Worm (Caenorhabditis elegans) whole organism, mixed stage, embryonic: ENCODE data around the gene fipr-14.
A peak's percentile ranks its signal among the peaks of the same experiment; 100 is the strongest.

Experiments
- M03D4.4 ChIP-seq: sonication (generic microtip); optimal IDR thresholded peaks from 2 replicates; lab custom pipeline; 2017; ENCODE audit warnings: mild to moderate bottlenecking, missing genetic modification characterization, missing compliant biosample characterization
- bed-3 ChIP-seq: fragments of 200-800 bp; sonication (Bioruptor generic); optimal IDR thresholded peaks from 3 replicates; lab custom pipeline; 2018; ENCODE audit warnings: mild to moderate bottlenecking, missing genetic modification characterization, moderate library complexity, missing compliant biosample characterization
- blmp-1 ChIP-seq: fragments of 150-350 bp; optimal IDR thresholded peaks from 2 replicates; lab custom pipeline; 2014; ENCODE audit warnings: missing biosample characterization, missing genetic modification characterization
- ceh-39 ChIP-seq: fragments of 150-350 bp; optimal IDR thresholded peaks from 2 replicates; lab custom pipeline; 2014; ENCODE audit warnings: missing biosample characterization, missing genetic modification characterization
- ceh-43 ChIP-seq: fragments of 200-800 bp; sonication (Bioruptor generic); optimal IDR thresholded peaks from 2 replicates; lab custom pipeline; 2018; ENCODE audit warnings: mild to moderate bottlenecking, missing genetic modification characterization, moderate library complexity, missing compliant biosample characterization
- ces-1 ChIP-seq: fragments of 150-350 bp; optimal IDR thresholded peaks from 2 replicates; lab custom pipeline; 2014; ENCODE audit warnings: missing biosample characterization, missing genetic modification reagents, missing genetic modification characterization
- cnd-1 ChIP-seq: fragments of 200-800 bp; sonication (Bioruptor generic); optimal IDR thresholded peaks from 2 replicates; lab custom pipeline; 2018; ENCODE audit warnings: mild to moderate bottlenecking, missing genetic modification characterization, missing compliant biosample characterization
- drap-1 ChIP-seq: fragments of 200-800 bp; sonication (Bioruptor generic); optimal IDR thresholded peaks from 3 replicates; lab custom pipeline; 2018; ENCODE audit warnings: mild to moderate bottlenecking, missing genetic modification characterization, missing compliant biosample characterization
- elt-1 ChIP-seq: sonication (generic microtip); optimal IDR thresholded peaks from 2 replicates; lab custom pipeline; 2017; ENCODE audit warnings: missing genetic modification characterization, mild to moderate bottlenecking, missing compliant biosample characterization, antibody characterized with exemption, moderate library complexity, borderline replicate concordance; ENCODE audit not compliant: insufficient read depth
- elt-3 ChIP-seq: fragments of 150-350 bp; optimal IDR thresholded peaks from 2 replicates; lab custom pipeline; 2014; ENCODE audit warnings: missing biosample characterization, missing genetic modification characterization
- ham-2 ChIP-seq: fragments of 200-800 bp; sonication (Bioruptor generic); optimal IDR thresholded peaks from 2 replicates; lab custom pipeline; 2018; ENCODE audit warnings: mild to moderate bottlenecking, missing genetic modification characterization, missing compliant biosample characterization
- hlh-1 ChIP-seq: fragments of 150-350 bp; optimal IDR thresholded peaks from 2 replicates; lab custom pipeline; 2014; ENCODE audit warnings: missing biosample characterization, missing genetic modification reagents, missing genetic modification characterization
- lin-13 ChIP-seq: fragments of 150-350 bp; optimal IDR thresholded peaks from 2 replicates; lab custom pipeline; 2014; ENCODE audit warnings: missing biosample characterization, missing genetic modification characterization
- lin-32 ChIP-seq: fragments of 200-800 bp; sonication (Bioruptor generic); optimal IDR thresholded peaks from 2 replicates; lab custom pipeline; 2018; ENCODE audit warnings: mild to moderate bottlenecking, missing genetic modification characterization, missing compliant biosample characterization
- lsy-2 ChIP-seq: fragments of 150-350 bp; optimal IDR thresholded peaks from 2 replicates; lab custom pipeline; 2014; ENCODE audit warnings: missing biosample characterization, missing genetic modification characterization
- mab-5 ChIP-seq: fragments of 150-350 bp; optimal IDR thresholded peaks from 2 replicates; lab custom pipeline; 2014; ENCODE audit warnings: missing biosample characterization, missing genetic modification characterization
- mep-1 ChIP-seq: fragments of 150-350 bp; optimal IDR thresholded peaks from 2 replicates; lab custom pipeline; 2017; ENCODE audit warnings: missing biosample characterization, missing genetic modification reagents, missing genetic modification characterization, inconsistent platforms
- nhr-2 ChIP-seq: fragments of 150-350 bp; optimal IDR thresholded peaks from 2 replicates; lab custom pipeline; 2014; ENCODE audit warnings: missing biosample characterization, missing genetic modification characterization
- nhr-237 ChIP-seq: fragments of 150-350 bp; optimal IDR thresholded peaks from 2 replicates; lab custom pipeline; 2014; ENCODE audit warnings: missing biosample characterization, missing genetic modification characterization
- nhr-28 ChIP-seq: fragments of 150-350 bp; optimal IDR thresholded peaks from 2 replicates; lab custom pipeline; 2014; ENCODE audit warnings: missing biosample characterization, missing genetic modification characterization
- nhr-76 ChIP-seq: sonication (generic microtip); optimal IDR thresholded peaks from 2 replicates; lab custom pipeline; 2017; ENCODE audit warnings: missing biosample characterization, missing genetic modification characterization
- sem-2 ChIP-seq: fragments of 200-800 bp; sonication (Bioruptor generic); optimal IDR thresholded peaks from 2 replicates; lab custom pipeline; 2018; ENCODE audit warnings: mild to moderate bottlenecking, missing genetic modification characterization, missing compliant biosample characterization
- snpc-4 ChIP-seq: fragments of 150-350 bp; optimal IDR thresholded peaks from 2 replicates; lab custom pipeline; 2014; ENCODE audit warnings: missing biosample characterization, missing genetic modification characterization
- sptf-1 ChIP-seq: sonication (generic microtip); optimal IDR thresholded peaks from 2 replicates; lab custom pipeline; 2017; ENCODE audit warnings: mild to moderate bottlenecking, missing genetic modification characterization, moderate library complexity, missing compliant biosample characterization
- tbx-8 ChIP-seq: fragments of 200-800 bp; sonication (Bioruptor generic); optimal IDR thresholded peaks from 2 replicates; lab custom pipeline; 2018; ENCODE audit warnings: mild to moderate bottlenecking, missing genetic modification characterization, moderate library complexity, missing compliant biosample characterization
- unc-39 ChIP-seq: fragments of 150-350 bp; optimal IDR thresholded peaks from 2 replicates; lab custom pipeline; 2014; ENCODE audit warnings: missing biosample characterization, missing genetic modification characterization
- unc-62 ChIP-seq: fragments of 150-350 bp; optimal IDR thresholded peaks from 2 replicates; lab custom pipeline; 2014; ENCODE audit warnings: missing biosample characterization, missing genetic modification reagents, missing genetic modification characterization
- zip-8 ChIP-seq: fragments of 150-350 bp; optimal IDR thresholded peaks from 2 replicates; lab custom pipeline; 2014; ENCODE audit warnings: missing biosample characterization, missing genetic modification characterization
- ztf-11 ChIP-seq: fragments of 150-350 bp; optimal IDR thresholded peaks from 2 replicates; lab custom pipeline; 2014; ENCODE audit warnings: missing biosample characterization, missing genetic modification characterization

The fipr-14 gene

DNA sequence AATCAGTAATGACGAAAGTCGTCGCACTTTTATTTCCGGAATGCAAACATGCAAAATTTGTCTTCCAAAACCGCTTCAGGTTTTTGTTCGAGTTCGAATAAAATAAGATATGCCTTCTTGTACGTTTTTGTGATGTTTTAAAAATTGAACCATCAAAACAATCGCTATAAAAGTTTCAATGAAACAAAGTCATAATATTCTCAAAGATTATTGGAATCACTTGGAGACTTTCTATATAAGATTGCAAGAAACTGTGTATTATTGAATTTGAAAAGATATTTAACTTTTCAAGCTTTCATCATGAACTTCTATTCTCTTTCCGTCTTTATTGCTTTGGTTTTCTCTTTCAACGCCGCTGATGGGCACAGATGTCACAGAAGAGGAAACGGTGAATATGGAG, at the start of gene fipr-14:
TSS of gene fipr-14 (plus strand) at position 301 of the 400 bp plus-strand sequence.
- TF ChIP-seq cnd-1 (tag; lab: Kevin White, UChicago), result no peak
- no peak for TF ChIP-seq elt-1 (tag; lab: Kevin White, UChicago)
- TF ChIP-seq nhr-76 (tag; lab: Kevin White, UChicago), result no peak
- TF ChIP-seq elt-3 (tag; lab: Kevin White, UChicago), result no peak
- no peak for TF ChIP-seq ceh-39
- TF ChIP-seq ceh-43 (GFP tag; lab: Kevin White, UChicago), result no peak
- TF ChIP-seq zip-8, result no peak

DNA sequence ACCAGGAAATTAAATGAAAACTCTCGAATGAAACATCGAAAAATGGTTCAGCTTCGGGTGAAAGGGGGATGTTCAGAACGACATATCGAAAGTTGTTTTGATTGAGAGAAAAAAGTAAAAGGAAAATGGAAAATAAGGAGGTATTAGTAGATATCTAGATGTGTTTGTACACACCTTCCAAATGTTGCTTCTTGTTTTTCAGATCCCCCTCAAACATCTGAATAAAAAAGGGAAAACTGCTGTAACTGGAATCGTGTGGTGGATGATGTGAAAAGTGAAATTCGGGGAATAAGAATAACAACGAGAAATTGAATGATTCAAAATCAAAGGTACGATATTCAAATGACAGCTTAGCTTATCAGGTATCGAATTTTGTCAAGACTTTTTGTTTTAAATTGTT, 48.9 kb upstream of the fipr-14 start, which contains the start of gene npax-3:
TSS of gene npax-3 (minus strand) at position 101 of the 400 bp plus-strand sequence.
- no peak for TF ChIP-seq lin-32 (GFP tag; lab: Kevin White, UChicago)
- TF ChIP-seq blmp-1, result no peak
- TF ChIP-seq ztf-11, result no peak
- TF ChIP-seq elt-3 (tag; lab: Kevin White, UChicago), result no peak
- TF ChIP-seq nhr-2, result no peak
- TF ChIP-seq nhr-28 (tag; lab: Kevin White, UChicago), result no peak
- no peak for TF ChIP-seq drap-1 (GFP tag; lab: Kevin White, UChicago)
- TF ChIP-seq snpc-4 (tag; lab: Kevin White, UChicago), result no peak
- TF ChIP-seq mab-5 (tag; lab: Kevin White, UChicago), result no peak
- TF ChIP-seq nhr-76 (tag; lab: Kevin White, UChicago), result no peak
- no peak for TF ChIP-seq cnd-1 (tag; lab: Kevin White, UChicago)
- no peak for TF ChIP-seq sem-2
- TF ChIP-seq, all 35 proteins: peak for 0

DNA sequence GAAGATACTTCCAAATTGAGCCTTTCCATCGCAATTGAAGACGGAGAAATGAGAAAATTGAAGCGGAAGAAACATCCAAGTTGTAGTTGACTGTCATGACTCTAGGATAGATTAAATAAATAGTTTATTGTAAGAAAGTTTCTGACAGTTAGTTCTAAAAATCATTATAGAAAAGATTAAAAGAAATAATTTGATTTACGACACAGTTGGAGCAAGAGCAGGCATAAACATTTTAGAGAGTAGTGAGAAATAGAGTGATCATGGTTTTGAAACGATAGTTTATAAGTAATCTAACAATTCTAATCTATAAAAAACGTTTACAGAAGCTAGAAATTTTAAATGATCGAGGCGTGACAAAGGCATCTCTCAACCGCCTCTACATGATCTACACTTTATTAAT, 44.8 kb upstream of the fipr-14 start, which contains the start of gene best-15:
TSS of gene best-15 (minus strand) at position 101 of the 400 bp plus-strand sequence.
- TF ChIP-seq unc-62 (GFP tag; lab: Kevin White, UChicago) (no peak), sem-2 (no peak), nhr-76 (tag; lab: Kevin White, UChicago) (no peak), lin-13 (tag; lab: Kevin White, UChicago) (no peak), lin-32 (GFP tag; lab: Kevin White, UChicago) (no peak), zip-8 (no peak), cnd-1 (tag; lab: Kevin White, UChicago) (no peak), ceh-43 (GFP tag; lab: Kevin White, UChicago) (no peak), hlh-1 (no peak), ham-2 (no peak), elt-1 (tag; lab: Kevin White, UChicago) (no peak), mab-5 (tag; lab: Kevin White, UChicago) (no peak), drap-1 (GFP tag; lab: Kevin White, UChicago) (no peak), M03D4.4 (tag; lab: Kevin White, UChicago) (no peak), blmp-1 (no peak), ztf-11 (no peak), tbx-8 (GFP tag; lab: Kevin White, UChicago) (no peak)

DNA sequence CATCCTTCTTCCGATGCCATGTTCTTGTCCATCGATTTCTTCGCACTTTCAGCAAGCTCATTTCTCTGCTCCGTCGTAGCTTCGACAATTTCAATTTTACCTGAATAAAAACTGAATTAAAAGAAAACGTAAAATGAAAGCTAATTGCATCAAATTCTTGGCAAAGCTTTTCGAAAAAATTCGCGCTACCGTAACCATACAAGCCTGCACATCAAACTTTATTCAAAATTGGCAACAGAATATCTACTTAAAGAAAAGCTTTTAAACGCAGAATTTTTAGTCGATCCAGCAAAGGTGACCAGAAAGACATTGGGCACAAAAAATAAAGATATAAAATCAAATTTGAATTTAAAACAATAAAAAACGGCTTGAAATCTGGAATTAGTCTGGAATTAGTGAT, 34.7 kb upstream of the fipr-14 start:
- TF ChIP-seq elt-1 (tag; lab: Kevin White, UChicago) (no peak), blmp-1 (no peak), ztf-11 (no peak), bed-3 (GFP tag; lab: Kevin White, UChicago) (no peak), zip-8 (no peak), sptf-1 (tag; lab: Kevin White, UChicago) (no peak), hlh-1 (no peak), cnd-1 (tag; lab: Kevin White, UChicago) (no peak), nhr-237 (tag; lab: Kevin White, UChicago) (no peak), ceh-39 (no peak), unc-39 (tag; lab: Kevin White, UChicago) (no peak), lsy-2 (tag; lab: Kevin White, UChicago) (no peak), mep-1 (tag; lab: Kevin White, UChicago) (no peak)

DNA sequence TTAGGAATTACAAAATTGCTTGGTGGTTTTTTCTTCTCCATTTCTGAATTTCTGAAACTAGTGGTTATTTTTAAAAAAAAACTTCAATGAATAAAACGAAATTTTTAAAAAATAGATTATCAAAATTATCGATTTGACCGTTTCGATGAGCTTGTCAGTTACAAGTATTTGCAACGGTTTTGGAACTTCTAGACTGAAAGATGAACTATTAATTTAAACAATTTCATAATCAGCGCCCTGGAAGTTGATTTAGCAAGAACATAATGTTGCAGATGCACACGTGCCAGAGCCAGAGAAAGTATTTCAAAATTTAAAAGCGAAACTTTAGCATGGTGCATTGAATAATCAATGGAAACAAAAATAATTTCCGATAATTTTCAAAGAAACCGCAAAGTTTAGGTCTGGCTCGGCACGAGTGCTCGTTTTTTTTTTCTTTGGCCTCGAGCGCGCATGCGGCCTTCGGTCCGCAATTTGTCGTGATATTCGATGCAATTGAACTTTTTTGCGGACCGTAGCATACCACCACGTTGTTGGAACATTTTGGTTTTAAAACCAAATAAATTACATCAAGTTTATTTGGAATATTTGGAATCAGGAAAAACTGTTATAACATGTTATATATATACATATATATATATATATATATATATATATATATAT, 34.1 kb upstream of the fipr-14 start, which contains the start of gene T11G6.5:
TSS of gene T11G6.5 (minus strand) at position 51 of the 660 bp plus-strand sequence.
- TF ChIP-seq ces-1 (GFP tag; lab: Kevin White, UChicago), result no peak
- TF ChIP-seq lsy-2 (tag; lab: Kevin White, UChicago), result peak; percentile 93
